Worm (Caenorhabditis elegans) whole organism, L2 larva: Measurements from ENCODE around the gene T25B9.4.
"Not testable (repeated sequence)": the region's sequence is repeated elsewhere in the genome, so short reads cannot be mapped to it uniquely, and the experiment has no call there.

Source experiments
- C34F6.9 ChIP-seq: fragments of 150-350 bp; optimal IDR thresholded peaks from 2 replicates; lab custom pipeline; 2014; ENCODE audit warnings: missing biosample characterization, missing genetic modification characterization
- F13H6.1 ChIP-seq: sonication (generic microtip); optimal IDR thresholded peaks from 2 replicates; lab custom pipeline; 2016; ENCODE audit warnings: missing genetic modification characterization, missing compliant biosample characterization
- alr-1 ChIP-seq: fragments of 150-350 bp; optimal IDR thresholded peaks from 2 replicates; lab custom pipeline; 2014; ENCODE audit warnings: missing biosample characterization, missing genetic modification characterization
- aly-2 ChIP-seq: fragments of 150-350 bp; optimal IDR thresholded peaks from 2 replicates; lab custom pipeline; 2014; ENCODE audit warnings: missing biosample characterization, missing genetic modification characterization
- ama-1 ChIP-seq: fragments of 150-350 bp; optimal IDR thresholded peaks from 2 replicates; lab custom pipeline; 2018; ENCODE audit warnings: inconsistent platforms
- blmp-1 ChIP-seq: sonication (generic microtip); optimal IDR thresholded peaks from 2 replicates; lab custom pipeline; 2017; ENCODE audit warnings: missing genetic modification characterization, mild to moderate bottlenecking, missing compliant biosample characterization, antibody characterized with exemption, moderate library complexity; ENCODE audit not compliant: insufficient read depth
- ceh-16 ChIP-seq: fragments of 150-350 bp; optimal IDR thresholded peaks from 2 replicates; lab custom pipeline; 2014; ENCODE audit warnings: missing biosample characterization, missing genetic modification characterization
- ceh-82 ChIP-seq: fragments of 150-350 bp; optimal IDR thresholded peaks from 2 replicates; lab custom pipeline; 2014; ENCODE audit warnings: missing biosample characterization, missing genetic modification characterization
- crh-2 ChIP-seq: sonication (generic microtip); optimal IDR thresholded peaks from 2 replicates; lab custom pipeline; 2017; ENCODE audit warnings: missing biosample characterization, missing genetic modification characterization
- dmd-4 ChIP-seq: sonication (generic microtip); optimal IDR thresholded peaks from 2 replicates; lab custom pipeline; 2017; ENCODE audit warnings: missing biosample characterization, missing genetic modification characterization
- egl-27 ChIP-seq: sonication (generic microtip); optimal IDR thresholded peaks from 3 replicates; lab custom pipeline; 2017; ENCODE audit warnings: missing biosample characterization, missing genetic modification reagents, missing genetic modification characterization
- elt-1 ChIP-seq: fragments of 150-350 bp; optimal IDR thresholded peaks from 2 replicates; lab custom pipeline; 2014; ENCODE audit warnings: missing biosample characterization, missing genetic modification characterization
- elt-3 ChIP-seq: sonication (generic microtip); optimal IDR thresholded peaks from 2 replicates; lab custom pipeline; 2017; ENCODE audit warnings: missing biosample characterization, missing genetic modification characterization
- fos-1 ChIP-seq: fragments of 150-350 bp; optimal IDR thresholded peaks from 2 replicates; lab custom pipeline; 2014; ENCODE audit warnings: missing biosample characterization, missing genetic modification characterization
- lin-11 ChIP-seq: fragments of 150-350 bp; sonication (generic microtip); optimal IDR thresholded peaks from 2 replicates; lab custom pipeline; 2014; ENCODE audit warnings: missing biosample characterization, missing genetic modification characterization, inconsistent platforms, mixed read lengths
- lin-13 ChIP-seq: fragments of 150-350 bp; optimal IDR thresholded peaks from 2 replicates; lab custom pipeline; 2014; ENCODE audit warnings: missing biosample characterization, missing genetic modification reagents, missing genetic modification characterization
- lin-39 ChIP-seq: fragments of 150-350 bp; optimal IDR thresholded peaks from 2 replicates; lab custom pipeline; 2014; ENCODE audit warnings: missing biosample characterization, missing genetic modification reagents, missing genetic modification characterization
- mbf-1 ChIP-seq: sonication (generic microtip); optimal IDR thresholded peaks from 2 replicates; lab custom pipeline; 2017; ENCODE audit warnings: missing biosample characterization, missing genetic modification characterization
- nhr-10 ChIP-seq: sonication (generic microtip); optimal IDR thresholded peaks from 2 replicates; lab custom pipeline; 2017; ENCODE audit warnings: missing biosample characterization, missing genetic modification characterization
- nhr-12 ChIP-seq: fragments of 150-350 bp; optimal IDR thresholded peaks from 2 replicates; lab custom pipeline; 2014; ENCODE audit warnings: missing biosample characterization, missing genetic modification characterization
- nhr-129 ChIP-seq: fragments of 150-350 bp; optimal IDR thresholded peaks from 2 replicates; lab custom pipeline; 2014; ENCODE audit warnings: missing biosample characterization, missing genetic modification characterization
- nhr-21 ChIP-seq: fragments of 150-350 bp; optimal IDR thresholded peaks from 2 replicates; lab custom pipeline; 2014; ENCODE audit warnings: missing biosample characterization, missing genetic modification characterization
- nhr-23 ChIP-seq: fragments of 150-350 bp; optimal IDR thresholded peaks from 2 replicates; lab custom pipeline; 2014; ENCODE audit warnings: missing biosample characterization, missing genetic modification reagents, missing genetic modification characterization
- nhr-237 ChIP-seq: fragments of 150-350 bp; optimal IDR thresholded peaks from 2 replicates; lab custom pipeline; 2014; ENCODE audit warnings: missing biosample characterization, missing genetic modification characterization
- nhr-77 ChIP-seq: fragments of 150-350 bp; optimal IDR thresholded peaks from 2 replicates; lab custom pipeline; 2014; ENCODE audit warnings: missing biosample characterization, missing genetic modification characterization
- peb-1 ChIP-seq: fragments of 150-350 bp; optimal IDR thresholded peaks from 2 replicates; lab custom pipeline; 2014; ENCODE audit warnings: missing biosample characterization, missing genetic modification characterization
- skn-1 ChIP-seq: sonication (generic microtip); optimal IDR thresholded peaks from 2 replicates; lab custom pipeline; 2017; ENCODE audit warnings: missing biosample characterization, missing genetic modification characterization
- snpc-4 ChIP-seq: fragments of 150-350 bp; optimal IDR thresholded peaks from 2 replicates; lab custom pipeline; 2014; ENCODE audit warnings: missing biosample characterization, missing genetic modification characterization
- unc-39 ChIP-seq: fragments of 150-350 bp; optimal IDR thresholded peaks from 2 replicates; lab custom pipeline; 2014; ENCODE audit warnings: missing biosample characterization, missing genetic modification characterization
- unc-55 ChIP-seq: fragments of 150-350 bp; sonication (generic microtip); optimal IDR thresholded peaks from 3 replicates; lab custom pipeline; 2014; ENCODE audit warnings: missing biosample characterization, missing genetic modification reagents, missing genetic modification characterization
- unc-62 ChIP-seq: fragments of 150-350 bp; optimal IDR thresholded peaks from 2 replicates; lab custom pipeline; 2014; ENCODE audit warnings: missing biosample characterization, missing genetic modification reagents, missing genetic modification characterization
- zag-1 ChIP-seq: fragments of 150-350 bp; optimal IDR thresholded peaks from 2 replicates; lab custom pipeline; 2014; ENCODE audit warnings: missing biosample characterization, missing genetic modification characterization
- ztf-11 ChIP-seq: sonication (generic microtip); optimal IDR thresholded peaks from 2 replicates; lab custom pipeline; 2017; ENCODE audit warnings: missing biosample characterization, missing genetic modification characterization
- ztf-4 ChIP-seq: fragments of 150-350 bp; optimal IDR thresholded peaks from 2 replicates; lab custom pipeline; 2014; ENCODE audit warnings: missing biosample characterization, missing genetic modification characterization

The T25B9.4 gene

DNA sequence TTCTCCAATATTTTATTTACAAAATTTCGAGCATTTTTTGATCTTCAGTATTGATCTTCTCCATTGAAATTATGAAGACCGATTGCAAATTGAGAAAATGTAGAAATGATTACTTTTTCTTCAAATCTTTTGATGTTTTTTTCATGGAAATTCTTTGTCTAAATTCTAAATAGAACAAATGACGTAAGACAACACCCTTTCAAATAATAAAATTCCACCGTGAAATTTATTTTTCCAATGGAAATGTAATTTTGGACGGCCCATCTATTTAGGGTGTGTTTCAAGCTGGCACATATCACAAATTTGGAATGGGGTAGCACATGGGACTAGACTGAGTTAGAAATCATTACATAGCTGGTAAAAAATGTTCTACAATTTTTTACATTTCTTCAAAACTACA, 5.8 kb downstream of the T25B9.4 start, which contains the start of gene T25B9.2:
T25B9.2 (minus strand) TSS at position 101 of the 400 bp plus-strand sequence.
- TF ChIP-seq crh-2; snpc-4 (tag; lab: Kevin White, UChicago); nhr-23 (tag; lab: Kevin White, UChicago): not testable (repeated sequence)
- TF ChIP-seq, all 48 proteins: peak for 0; not testable (repeated sequence) for 48

- no peak for TF ChIP-seq ztf-11 (tag; lab: Kevin White, UChicago)
- no peak for TF ChIP-seq unc-62 (GFP tag; lab: Kevin White, UChicago)
- TF ChIP-seq ceh-16 (tag; lab: Kevin White, UChicago) = no peak
- TF ChIP-seq crh-2 = no peak
- TF ChIP-seq dmd-4 = no peak
- TF ChIP-seq nhr-10 (tag; lab: Kevin White, UChicago) = no peak
- no peak for TF ChIP-seq lin-11 (tag; lab: Kevin White, UChicago)
- TF ChIP-seq zag-1 = no peak
- no peak for TF ChIP-seq nhr-12 (tag; lab: Kevin White, UChicago)
- TF ChIP-seq nhr-21 (tag; lab: Kevin White, UChicago) = no peak
- TF ChIP-seq mbf-1 (tag; lab: Kevin White, UChicago) = no peak
- TF ChIP-seq unc-55 (GFP tag; lab: Kevin White, UChicago) = no peak
- TF ChIP-seq elt-3 (tag; lab: Kevin White, UChicago) = no peak
- TF ChIP-seq nhr-77 (tag; lab: Kevin White, UChicago) = no peak
- TF ChIP-seq lin-13 (GFP tag; lab: Kevin White, UChicago) = no peak
These were observed 7.5 kb downstream of the T25B9.4 start, which contains the start of gene T25B9.1 for ce11 chrIV:10750041-10750440. Gene T25B9.1, minus strand, starts transcription at chrIV:10750141.

ce11 chrIV:10745332-10745731, 12.2 kb downstream of the T25B9.4 start:
- TF ChIP-seq lin-11 (tag; lab: Kevin White, UChicago) = no peak
- TF ChIP-seq ztf-11 (tag; lab: Kevin White, UChicago) = no peak
- TF ChIP-seq lin-39 = no peak
- no peak for TF ChIP-seq elt-1
- no peak for TF ChIP-seq alr-1 (tag; lab: Kevin White, UChicago)
- no peak for TF ChIP-seq C34F6.9 (tag; lab: Kevin White, UChicago)
- no peak for TF ChIP-seq blmp-1 (tag; lab: Kevin White, UChicago)

ce11 chrIV:10744475-10744874, 13.0 kb downstream of the T25B9.4 start, which contains the start of gene T25B9.3:
Gene T25B9.3, plus strand, starts transcription at chrIV:10744775.
- TF ChIP-seq C34F6.9 (tag; lab: Kevin White, UChicago) (no peak), nhr-237 (tag; lab: Kevin White, UChicago) (no peak), ama-1 (lab: Kevin White, UChicago) (no peak), F13H6.1 (no peak), unc-39 (tag; lab: Kevin White, UChicago) (no peak), elt-1 (no peak), egl-27 (no peak), nhr-129 (tag; lab: Kevin White, UChicago) (no peak), mbf-1 (tag; lab: Kevin White, UChicago) (no peak), ceh-16 (tag; lab: Kevin White, UChicago) (no peak), skn-1 (no peak), aly-2 (no peak), ceh-82 (tag; lab: Kevin White, UChicago) (no peak)

DNA sequence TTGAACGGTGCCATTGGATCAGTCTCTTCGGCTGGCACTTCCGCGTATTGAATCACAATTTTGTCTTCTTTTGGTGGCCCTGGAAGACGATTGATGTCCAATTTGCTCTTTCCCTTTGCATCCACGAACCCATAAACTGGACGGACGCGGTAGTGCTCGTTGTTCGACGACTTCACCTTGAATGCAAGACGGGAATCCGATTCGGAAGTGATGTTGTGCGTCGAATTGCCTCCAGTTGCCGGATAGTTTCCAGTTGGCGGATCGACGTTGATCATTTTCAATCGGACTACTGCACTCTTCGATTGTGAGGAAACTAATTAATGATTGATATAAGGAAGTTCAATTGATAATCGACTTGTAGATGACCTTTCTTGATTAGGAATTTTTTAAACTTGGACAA, 19.2 kb downstream of the T25B9.4 start, which contains the start of gene ssp-34:
ssp-34 (minus strand) TSS at position 275 of the 400 bp plus-strand sequence.
- TF ChIP-seq fos-1 (tag; lab: Kevin White, UChicago) (no peak), elt-1 (no peak), dmd-4 (no peak), crh-2 (no peak), nhr-21 (tag; lab: Kevin White, UChicago) (no peak), peb-1 (tag; lab: Kevin White, UChicago) (no peak), ztf-4 (tag; lab: Kevin White, UChicago) (no peak), nhr-129 (tag; lab: Kevin White, UChicago) (no peak), alr-1 (tag; lab: Kevin White, UChicago) (no peak)
